Fruit fly (Drosophila melanogaster): ENCODE measurements around the gene CG6813.

Gene CG6813

dm6 chr3R:11649449-11649848 is 23.0 kb upstream of the CG6813 start (continued):
- TF ChIP-seq amos (GFP tag; IDR thresholded peaks at IDR 0.05; ENCODE audit: partially characterized antibody) (no peak), esg (GFP tag; conservative IDR thresholded peaks at IDR 0.05) (peak; percentile 97), HHEX (GFP tag; optimal IDR thresholded peaks at IDR 0.05) (peak; percentile 94), her (GFP tag; optimal IDR thresholded peaks at IDR 0.05) (peak; percentile 96), wor (GFP tag; IDR thresholded peaks at IDR 0.05) (peak; percentile 91), cad (GFP tag; optimal IDR thresholded peaks at IDR 0.05) (no peak), ftz-f1 (GFP tag; optimal IDR thresholded peaks at IDR 0.05) (peak; percentile 63), corto (GFP tag; optimal IDR thresholded peaks at IDR 0.05) (no peak), gt (GFP tag; IDR thresholded peaks at IDR 0.05) (peak; percentile 73), PHDP (tag; optimal IDR thresholded peaks at IDR 0.05) (peak; percentile 96), CG6683 (GFP tag; optimal IDR thresholded peaks at IDR 0.05) (peak; percentile 80), crol (GFP tag; IDR thresholded peaks at IDR 0.05) (peak; percentile 67), CG15696 (tag; optimal IDR thresholded peaks at IDR 0.05) (peak; percentile 83), CG4328 (GFP tag; optimal IDR thresholded peaks at IDR 0.05) (peak; percentile 90), kay (GFP tag; optimal IDR thresholded peaks at IDR 0.05) (peak; percentile 84), CG14014 (GFP tag; IDR thresholded peaks at IDR 0.05) (peak; percentile 99), Atf6 (GFP tag; IDR thresholded peaks at IDR 0.05) (peak; percentile 97), CG12769 (tag; optimal IDR thresholded peaks at IDR 0.05) (peak; percentile 98), CG8359 (GFP tag; optimal IDR thresholded peaks at IDR 0.05; ENCODE audit: borderline replicate concordance) (peak; percentile 62), CG7372 (GFP tag; IDR thresholded peaks at IDR 0.05) (peak; percentile 98), CG16815 (GFP tag; optimal IDR thresholded peaks at IDR 0.05) (peak; percentile 90), Myb (GFP tag; optimal IDR thresholded peaks at IDR 0.05) (peak; percentile 87), ind (GFP tag; optimal IDR thresholded peaks at IDR 0.05) (peak; percentile 98), CG3838 (GFP tag; optimal IDR thresholded peaks at IDR 0.05) (peak; percentile 91), H2.0 (GFP tag; IDR thresholded peaks at IDR 0.05) (peak; percentile 98), dysf (GFP tag; IDR thresholded peaks at IDR 0.05) (peak; percentile 98), Hand (GFP tag; optimal IDR thresholded peaks at IDR 0.05) (peak; percentile 89), Ets97D (GFP tag; optimal IDR thresholded peaks at IDR 0.05) (peak; percentile 84), CG3726 (GFP tag; IDR thresholded peaks at IDR 0.05) (peak; percentile 93; the same call in 2 of the 3 replicates), Bgb (GFP tag; IDR thresholded peaks at IDR 0.05; ENCODE audit: partially characterized antibody) (no peak), gcm (GFP tag; optimal IDR thresholded peaks at IDR 0.05) (peak; percentile 83), bigmax (GFP tag; optimal IDR thresholded peaks at IDR 0.05) (peak; percentile 2), bsh (GFP tag; optimal IDR thresholded peaks at IDR 0.05) (peak in 1 of 2 experiments; percentile 87), da (GFP tag; optimal IDR thresholded peaks at IDR 0.05) (peak; percentile 95), CG6765 (GFP tag; optimal IDR thresholded peaks at IDR 0.05) (peak; percentile 94), CG9797 (GFP tag; optimal IDR thresholded peaks at IDR 0.05) (no peak), odd (GFP tag; optimal IDR thresholded peaks at IDR 0.05) (peak; percentile 92), br (optimal IDR thresholded peaks at IDR 0.05) (no peak), Mes4 (GFP tag; optimal IDR thresholded peaks at IDR 0.05) (peak; percentile 87), tgo (GFP tag; IDR thresholded peaks at IDR 0.05) (peak; percentile 97), CG14710 (tag; optimal IDR thresholded peaks at IDR 0.05) (peak; percentile 53), CG32532 (GFP tag; IDR thresholded peaks at IDR 0.05) (peak; percentile 99), mld (GFP tag; IDR thresholded peaks at IDR 0.05; ENCODE audit: partially characterized antibody) (no peak), CG17328 (GFP tag; IDR thresholded peaks at IDR 0.05) (peak; percentile 95), CG13894 (tag; optimal IDR thresholded peaks at IDR 0.05) (peak; percentile 93), slp2 (GFP tag; optimal IDR thresholded peaks at IDR 0.05) (peak; percentile 94), Asciz (GFP tag; optimal IDR thresholded peaks at IDR 0.05) (peak; percentile 89), CG6689 (GFP tag; IDR thresholded peaks at IDR 0.05) (peak; percentile 95), zfh1 (GFP tag; IDR thresholded peaks at IDR 0.05) (peak; percentile 97), abd-A (tag; optimal IDR thresholded peaks at IDR 0.05) (peak; percentile 52), z (GFP tag; IDR thresholded peaks at IDR 0.05) (peak; percentile 53; the same call in 1 of the 3 replicates)

Measured in whole organism, embryonic.